Fruit fly (Drosophila melanogaster) whole organism: ENCODE results near the gene nmo.

Source experiments
- CG8478 ChIP-seq: fragments of >200 bp; optimal IDR thresholded peaks from 2 replicates; lab custom pipeline; 2018; ENCODE audit warnings: inconsistent platforms
- psq ChIP-seq: fragments of >200 bp; optimal IDR thresholded peaks from 2 replicates; lab custom pipeline; 2017

- TF ChIP-seq CG8478 (lab: Kevin White, UChicago), result no peak
- no peak for TF ChIP-seq psq
Observed at dm6 chr3L:7983602-7984223, 4.9 kb downstream of the nmo start.
